Fruit fly (Drosophila melanogaster) whole organism, embryonic: ENCODE measurements around the gene SdhC.

Experiments
- CG11560 ChIP-seq: fragments of 200-800 bp; sonication (Bioruptor generic); IDR thresholded peaks from 3 replicates; pipeline ENCODE4 v1.3.6; 2022; ENCODE audit warnings: missing biosample characterization, missing genetic modification characterization
- CG15073 ChIP-seq: fragments of 200-800 bp; sonication (Bioruptor generic); optimal IDR thresholded peaks from 2 replicates; lab custom pipeline; 2016; ENCODE audit warnings: missing biosample characterization, missing genetic modification characterization
- CG34422 ChIP-seq: fragments of 200-800 bp; sonication (Bioruptor generic); IDR thresholded peaks from 3 replicates; pipeline ENCODE4 v1.3.6; 2022; ENCODE audit warnings: missing biosample characterization, missing genetic modification characterization
- Hr39 ChIP-seq: fragments of >200 bp; optimal IDR thresholded peaks from 2 replicates; lab custom pipeline; 2017
- Hr78 ChIP-seq, 2 experiments: fragments of 200-800 bp in 1 of 2; fragments of >200 bp in 1 of 2; sonication (Bioruptor generic) in 1 of 2; optimal IDR thresholded peaks; 2 replicates each; lab custom pipeline; 2017 to 2019; ENCODE audit warnings: missing biosample characterization in 2 of 2, missing genetic modification characterization in 2 of 2, mild to moderate bottlenecking in 1 of 2, moderate library complexity in 1 of 2
- Kr ChIP-seq: fragments of 200-800 bp; sonication (Bioruptor generic); optimal IDR thresholded peaks from 2 replicates; lab custom pipeline; 2017; ENCODE audit warnings: missing biosample characterization, mild to moderate bottlenecking, missing genetic modification characterization
- Rfx ChIP-seq: fragments of 200-800 bp; sonication (Bioruptor generic); IDR thresholded peaks from 2 replicates; pipeline ENCODE4 v1.3.6; 2022; ENCODE audit warnings: missing biosample characterization, missing genetic modification characterization
- eyg ChIP-seq: fragments of 200-800 bp; sonication (Bioruptor generic); optimal IDR thresholded peaks from 3 replicates; lab custom pipeline; 2016; ENCODE audit warnings: missing biosample characterization, missing genetic modification characterization
- fd3F ChIP-seq: fragments of 200-800 bp; sonication (Bioruptor generic); optimal IDR thresholded peaks from 2 replicates; lab custom pipeline; 2018; ENCODE audit warnings: missing biosample characterization, mild to moderate bottlenecking, missing genetic modification characterization, moderate library complexity
- gce ChIP-seq: fragments of 200-800 bp; sonication (Bioruptor generic); IDR thresholded peaks from 3 replicates; pipeline ENCODE4 v1.3.6; 2022; ENCODE audit warnings: missing biosample characterization, missing genetic modification characterization
- grau ChIP-seq: fragments of 200-800 bp; optimal IDR thresholded peaks from 3 replicates; lab custom pipeline; 2019; ENCODE audit warnings: missing biosample characterization, mild to moderate bottlenecking, missing genetic modification characterization, moderate library complexity
- prd ChIP-seq, 3 experiments: fragments of >200 bp in 2 of 3; fragments of 200-800 bp in 1 of 3; sonication (Bioruptor generic) in 1 of 3; optimal IDR thresholded peaks in 2 of 3; IDR thresholded peaks in 1 of 3; 2 replicates in 2 of 3; 3 replicates in 1 of 3; pipeline versions ENCODE4 v1.3.6 to Lab custom; 2017 to 2022; ENCODE audit warnings: missing biosample characterization in 1 of 3, missing genetic modification characterization in 1 of 3

- TF ChIP-seq Hr78 (GFP tag; optimal IDR thresholded peaks at IDR 0.05; lab: Kevin White, UChicago) (peak in 1 of 2 experiments; percentile 27), Rfx (GFP tag; lab: Robert Waterston, UW) (peak; percentile 93), CG34422 (peak; percentile 90), Kr (GFP tag; lab: Kevin White, UChicago) (peak; percentile 72), Hr39 (lab: Kevin White, UChicago) (no peak), prd (optimal IDR thresholded peaks at IDR 0.05; lab: Kevin White, UChicago) (no peak), prd (GFP tag; IDR thresholded peaks at IDR 0.05; lab: Robert Waterston, UW) (peak; percentile 70), fd3F (GFP tag; lab: Kevin White, UChicago) (peak; percentile 85), CG15073 (GFP tag; lab: Kevin White, UChicago) (peak; percentile 9), eyg (GFP tag; lab: Kevin White, UChicago) (peak; percentile 94), CG11560 (peak; percentile 54; the same call in 2 of the 3 replicates), gce (peak; percentile 86; the same call in 2 of the 3 replicates), grau (tag; lab: Kevin White, UChicago) (peak; percentile 86)
Observed at dm6 chr3R:11216156-11216630, 6.5 kb upstream of the SdhC start, which contains the start of the genes RpS25 and CG4820.
